Worm (Caenorhabditis elegans) whole organism, L1 larva: ENCODE results near the gene piga-1.

Experiments used
- C04F5.9 ChIP-seq: sonication (generic microtip); optimal IDR thresholded peaks from 2 replicates; lab custom pipeline; 2016; ENCODE audit warnings: missing genetic modification characterization, missing compliant biosample characterization
- F16B12.6 ChIP-seq: fragments of 150-350 bp; optimal IDR thresholded peaks from 2 replicates; lab custom pipeline; 2014; ENCODE audit warnings: missing biosample characterization, missing genetic modification characterization
- Y116A8C.19 ChIP-seq: sonication (generic microtip); optimal IDR thresholded peaks from 2 replicates; lab custom pipeline; 2016; ENCODE audit warnings: missing compliant biosample characterization, missing genetic modification characterization, borderline replicate concordance
- aly-2 ChIP-seq: fragments of 150-350 bp; optimal IDR thresholded peaks from 2 replicates; lab custom pipeline; 2014; ENCODE audit warnings: missing biosample characterization, missing genetic modification characterization
- blmp-1 ChIP-seq: fragments of 150-350 bp; optimal IDR thresholded peaks from 2 replicates; lab custom pipeline; 2014; ENCODE audit warnings: missing biosample characterization, missing genetic modification characterization
- ceh-8 ChIP-seq: fragments of 200-800 bp; sonication (Bioruptor generic); optimal IDR thresholded peaks from 2 replicates; lab custom pipeline; 2018; ENCODE audit warnings: mild to moderate bottlenecking, missing genetic modification characterization, moderate library complexity, missing compliant biosample characterization
- dpl-1 ChIP-seq, 3 experiments: fragments of 150-350 bp in 2 of 3; sonication (generic microtip) in 1 of 3; optimal IDR thresholded peaks; 2 replicates each; lab custom pipeline; 2014 to 2017; ENCODE audit warnings: missing biosample characterization in 3 of 3, missing genetic modification characterization in 3 of 3, missing genetic modification reagents in 3 of 3
- dsc-1 ChIP-seq: sonication (generic microtip); optimal IDR thresholded peaks from 2 replicates; lab custom pipeline; 2016; ENCODE audit warnings: mild to moderate bottlenecking, missing genetic modification characterization, missing compliant biosample characterization
- efl-1 ChIP-seq, 4 experiments: fragments of 150-350 bp; optimal IDR thresholded peaks in 3 of 4; peaks in 1 of 4; 1 replicate in 1 of 4; 2 replicates in 3 of 4; lab custom pipeline; 2014; ENCODE audit warnings: missing biosample characterization in 2 of 4, missing genetic modification characterization in 2 of 4, missing genetic modification reagents in 2 of 4
- egl-27 ChIP-seq, 2 experiments: fragments of 150-350 bp in 1 of 2; sonication (generic microtip); optimal IDR thresholded peaks; 3 replicates each; lab custom pipeline; 2017 to 2018; ENCODE audit warnings: missing biosample characterization in 2 of 2, missing genetic modification characterization in 2 of 2, missing genetic modification reagents in 2 of 2
- elt-3 ChIP-seq, 6 experiments: fragments of 150-350 bp in 1 of 6; sonication (generic microtip); optimal IDR thresholded peaks; 2 replicates each; lab custom pipeline; 2017 to 2018; ENCODE audit warnings: missing biosample characterization in 6 of 6, missing genetic modification characterization in 6 of 6, inconsistent platforms in 1 of 6
- ets-5 ChIP-seq: fragments of 200-800 bp; sonication (Bioruptor generic); IDR thresholded peaks from 2 replicates; pipeline ENCODE4 v1.3.6; 2022; ENCODE audit warnings: missing genetic modification characterization, missing compliant biosample characterization
- fkh-4 ChIP-seq: sonication (generic microtip); optimal IDR thresholded peaks from 2 replicates; lab custom pipeline; 2016; ENCODE audit warnings: missing compliant biosample characterization, missing genetic modification characterization, borderline replicate concordance
- grh-1 ChIP-seq: fragments of 200-800 bp; sonication (Bioruptor generic); IDR thresholded peaks from 2 replicates; pipeline ENCODE4 v1.3.6; 2022; ENCODE audit warnings: missing genetic modification reagents, missing genetic modification characterization, missing compliant biosample characterization
- lin-13 ChIP-seq: fragments of 150-350 bp; optimal IDR thresholded peaks from 2 replicates; lab custom pipeline; 2014; ENCODE audit warnings: missing biosample characterization, missing genetic modification reagents, missing genetic modification characterization
- lin-14 ChIP-seq: fragments of 200-800 bp; sonication (Bioruptor generic); optimal IDR thresholded peaks from 2 replicates; lab custom pipeline; 2018; ENCODE audit warnings: mild to moderate bottlenecking, missing genetic modification characterization, moderate library complexity, missing compliant biosample characterization
- lin-15B ChIP-seq: fragments of 150-350 bp; sonication (generic microtip); optimal IDR thresholded peaks from 3 replicates; lab custom pipeline; 2014; ENCODE audit warnings: missing biosample characterization, missing genetic modification characterization
- lin-39 ChIP-seq: fragments of 150-350 bp; optimal IDR thresholded peaks from 2 replicates; lab custom pipeline; 2014; ENCODE audit warnings: missing biosample characterization, missing genetic modification reagents, missing genetic modification characterization
- lsy-2 ChIP-seq, 2 experiments: fragments of 150-350 bp; optimal IDR thresholded peaks; 2 replicates each; lab custom pipeline; 2014; ENCODE audit warnings: missing biosample characterization in 2 of 2, missing genetic modification characterization in 2 of 2
- mab-9 ChIP-seq: fragments of 200-800 bp; sonication (Bioruptor generic); IDR thresholded peaks from 2 replicates; pipeline ENCODE4 v1.3.6; 2022; ENCODE audit warnings: missing genetic modification reagents, missing genetic modification characterization, missing compliant biosample characterization
- mdl-1 ChIP-seq, 2 experiments: fragments of 150-350 bp; optimal IDR thresholded peaks; 2 replicates each; lab custom pipeline; 2014 to 2017; ENCODE audit warnings: missing biosample characterization in 2 of 2, missing genetic modification characterization in 2 of 2, inconsistent platforms in 1 of 2
- mef-2 ChIP-seq: fragments of 150-350 bp; optimal IDR thresholded peaks from 2 replicates; lab custom pipeline; 2014; ENCODE audit warnings: missing biosample characterization, missing genetic modification characterization
- mep-1 ChIP-seq: fragments of 150-350 bp; optimal IDR thresholded peaks from 2 replicates; lab custom pipeline; 2014; ENCODE audit warnings: missing biosample characterization, missing genetic modification characterization
- nhr-19 ChIP-seq: fragments of 200-800 bp; sonication (Bioruptor generic); conservative IDR thresholded peaks from 2 replicates; pipeline ENCODE4 v1.3.6; 2022; ENCODE audit warnings: missing genetic modification characterization, missing compliant biosample characterization
- nhr-20 ChIP-seq: sonication (generic microtip); optimal IDR thresholded peaks from 2 replicates; lab custom pipeline; 2016; ENCODE audit warnings: mild to moderate bottlenecking, missing genetic modification characterization, missing compliant biosample characterization
- nhr-28 ChIP-seq: fragments of 150-350 bp; optimal IDR thresholded peaks from 2 replicates; lab custom pipeline; 2014; ENCODE audit warnings: missing biosample characterization, missing genetic modification characterization
- nhr-47 ChIP-seq: sonication (generic microtip); optimal IDR thresholded peaks from 2 replicates; lab custom pipeline; 2016; ENCODE audit warnings: mild to moderate bottlenecking, missing genetic modification characterization, moderate library complexity, missing compliant biosample characterization
- nhr-71 ChIP-seq: sonication (generic microtip); optimal IDR thresholded peaks from 2 replicates; lab custom pipeline; 2016; ENCODE audit warnings: mild to moderate bottlenecking, missing genetic modification characterization, moderate library complexity, missing compliant biosample characterization
- nhr-77 ChIP-seq: fragments of 150-350 bp; optimal IDR thresholded peaks from 2 replicates; lab custom pipeline; 2014; ENCODE audit warnings: missing biosample characterization, missing genetic modification characterization
- nhr-84 ChIP-seq: sonication (generic microtip); optimal IDR thresholded peaks from 2 replicates; lab custom pipeline; 2017; ENCODE audit warnings: missing biosample characterization, missing genetic modification characterization
- nhr-85 ChIP-seq: sonication (generic microtip); peaks from one replicate; lab custom pipeline; 2016; ENCODE audit warnings: missing genetic modification characterization, inconsistent platforms, missing compliant biosample characterization
- nhr-90 ChIP-seq: sonication (generic microtip); optimal IDR thresholded peaks from 2 replicates; lab custom pipeline; 2016; ENCODE audit warnings: mild to moderate bottlenecking, missing genetic modification characterization, missing compliant biosample characterization; ENCODE audit not compliant: poor library complexity
- pag-3 ChIP-seq: sonication (generic microtip); optimal IDR thresholded peaks from 2 replicates; lab custom pipeline; 2017; ENCODE audit warnings: missing genetic modification characterization, mild to moderate bottlenecking, missing compliant biosample characterization, antibody characterized with exemption, borderline replicate concordance; ENCODE audit not compliant: insufficient read depth
- rnt-1 ChIP-seq: sonication (generic microtip); optimal IDR thresholded peaks from 2 replicates; lab custom pipeline; 2016; ENCODE audit warnings: mild to moderate bottlenecking, missing genetic modification characterization, moderate library complexity, missing compliant biosample characterization
- skn-1 ChIP-seq: fragments of 150-350 bp; optimal IDR thresholded peaks from 2 replicates; lab custom pipeline; 2014; ENCODE audit warnings: missing biosample characterization, missing genetic modification characterization
- sox-4 ChIP-seq: sonication (generic microtip); optimal IDR thresholded peaks from 2 replicates; lab custom pipeline; 2016; ENCODE audit warnings: missing genetic modification characterization, missing compliant biosample characterization
- sup-37 ChIP-seq: fragments of 200-800 bp; sonication (Bioruptor generic); optimal IDR thresholded peaks from 2 replicates; lab custom pipeline; 2018; ENCODE audit warnings: mild to moderate bottlenecking, missing genetic modification characterization, missing compliant biosample characterization
- tlp-1 ChIP-seq: fragments of 150-350 bp; optimal IDR thresholded peaks from 2 replicates; lab custom pipeline; 2014; ENCODE audit warnings: missing biosample characterization, missing genetic modification characterization
- unc-62 ChIP-seq: fragments of 150-350 bp; optimal IDR thresholded peaks from 2 replicates; lab custom pipeline; 2014; ENCODE audit warnings: missing biosample characterization, missing genetic modification reagents, missing genetic modification characterization
- unc-86 ChIP-seq: sonication (generic microtip); optimal IDR thresholded peaks from 2 replicates; lab custom pipeline; 2016; ENCODE audit warnings: missing genetic modification characterization, missing compliant biosample characterization
- unc-98 ChIP-seq: fragments of 200-800 bp; sonication (Bioruptor generic); IDR thresholded peaks from 2 replicates; pipeline ENCODE4 v1.3.6; 2022; ENCODE audit warnings: missing genetic modification characterization, missing compliant biosample characterization
- zag-1 ChIP-seq: fragments of 150-350 bp; optimal IDR thresholded peaks from 2 replicates; lab custom pipeline; 2014; ENCODE audit warnings: missing biosample characterization, missing genetic modification characterization
- zip-4 ChIP-seq: fragments of 200-800 bp; sonication (Bioruptor generic); optimal IDR thresholded peaks from 2 replicates; lab custom pipeline; 2018; ENCODE audit warnings: mild to moderate bottlenecking, missing genetic modification characterization, moderate library complexity, missing compliant biosample characterization

Gene piga-1

DNA sequence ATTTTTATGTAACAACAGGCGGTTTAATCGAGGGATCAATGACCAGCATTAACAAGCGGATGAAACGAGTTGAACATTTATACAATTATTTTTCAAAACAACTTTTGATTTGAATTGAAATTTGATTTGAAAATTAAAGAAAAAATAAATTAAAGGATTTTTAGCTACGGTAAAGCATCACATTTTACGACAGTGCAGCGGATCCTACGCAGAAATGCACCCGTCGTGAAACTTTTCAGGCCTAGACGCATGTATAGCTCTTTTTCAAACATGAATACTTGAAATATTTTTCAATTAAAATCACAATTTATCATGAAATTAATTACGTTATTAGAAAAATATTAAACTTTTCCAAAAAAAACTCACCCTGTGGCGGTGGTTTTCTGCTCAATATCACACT, 39.5 kb upstream of the piga-1 start:
- TF ChIP-seq skn-1 (tag; lab: Kevin White, UChicago) (no peak), grh-1 (no peak), aly-2 (tag; lab: Kevin White, UChicago) (no peak), Y116A8C.19 (tag; lab: Kevin White, UChicago) (no peak), nhr-20 (tag; lab: Kevin White, UChicago) (no peak), zip-4 (GFP tag; lab: Kevin White, UChicago) (no peak), mdl-1 (tag; optimal IDR thresholded peaks at IDR 0.05; lab: Kevin White, UChicago) (no peak), sox-4 (tag; lab: Kevin White, UChicago) (no peak), nhr-77 (tag; lab: Kevin White, UChicago) (no peak), lin-13 (GFP tag; lab: Kevin White, UChicago) (no peak), nhr-28 (tag; lab: Kevin White, UChicago) (no peak), dpl-1 (GFP tag; optimal IDR thresholded peaks at IDR 0.05; lab: Kevin White, UChicago) (peak in 1 of 3 experiments; percentile 20), nhr-84 (no peak), unc-62 (GFP tag; lab: Kevin White, UChicago) (no peak), elt-3 (tag; optimal IDR thresholded peaks at IDR 0.05; lab: Kevin White, UChicago) (no peak), fkh-4 (tag; lab: Kevin White, UChicago) (no peak), tlp-1 (tag; lab: Kevin White, UChicago) (no peak), unc-98 (GFP tag; lab: Robert Waterston, UW) (no peak), pag-3 (tag; lab: Kevin White, UChicago) (no peak), lin-14 (GFP tag; lab: Kevin White, UChicago) (no peak), nhr-85 (tag; lab: Kevin White, UChicago) (no peak), rnt-1 (no peak), F16B12.6 (tag; lab: Kevin White, UChicago) (peak; percentile 63), nhr-90 (tag; lab: Kevin White, UChicago) (no peak), lin-15B (tag; lab: Kevin White, UChicago) (no peak), blmp-1 (tag; lab: Kevin White, UChicago) (no peak), lin-39 (tag; lab: Kevin White, UChicago) (no peak), nhr-19 (GFP tag; lab: Robert Waterston, UW) (no peak), mef-2 (tag; lab: Kevin White, UChicago) (no peak), mep-1 (tag; lab: Kevin White, UChicago) (peak; percentile 3), ets-5 (GFP tag; lab: Robert Waterston, UW) (no peak), C04F5.9 (tag; lab: Kevin White, UChicago) (no peak), dsc-1 (no peak), ceh-8 (GFP tag; lab: Kevin White, UChicago) (no peak), efl-1 (optimal IDR thresholded peaks at IDR 0.05; lab: Kevin White, UChicago) (peak in 1 of 2 experiments; percentile 6), efl-1 (GFP tag; optimal IDR thresholded peaks at IDR 0.05 in 1 of 2; lab: Kevin White, UChicago) (no peak), zag-1 (tag; lab: Kevin White, UChicago) (no peak), lsy-2 (tag; optimal IDR thresholded peaks at IDR 0.05; lab: Kevin White, UChicago) (peak; percentile 67 to 81)

DNA sequence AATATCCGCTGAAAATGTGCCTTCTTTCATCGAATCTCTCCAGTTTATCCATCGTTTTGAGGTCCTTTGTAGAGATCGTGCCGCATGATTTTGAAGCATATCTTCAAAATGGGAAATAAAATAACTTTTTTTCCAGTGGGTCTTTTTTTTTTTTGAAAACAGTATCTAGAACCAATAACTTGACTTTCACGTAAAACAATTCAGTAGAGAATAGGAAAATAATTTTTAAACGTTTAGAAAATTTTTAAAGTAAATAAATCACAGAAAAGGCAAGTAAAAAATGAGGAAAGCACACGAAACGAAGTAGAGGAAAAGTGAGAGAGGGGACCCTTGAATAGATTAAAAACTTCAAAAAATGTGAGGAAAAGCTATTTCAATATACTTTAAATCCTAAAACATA, 37.3 kb upstream of the piga-1 start, which contains the start of gene chdh-1:
Gene chdh-1 (minus strand): TSS at position 101 of the 400 bp plus-strand sequence.
- no peak for TF ChIP-seq ceh-8 (GFP tag; lab: Kevin White, UChicago)
- no peak for TF ChIP-seq zip-4 (GFP tag; lab: Kevin White, UChicago)
- no peak for TF ChIP-seq sup-37 (GFP tag; lab: Kevin White, UChicago)
- TF ChIP-seq ets-5 (GFP tag; lab: Robert Waterston, UW): no peak
- no peak for TF ChIP-seq nhr-71 (tag; lab: Kevin White, UChicago)
- no peak for TF ChIP-seq unc-86 (tag; lab: Kevin White, UChicago)
- no peak for TF ChIP-seq nhr-47 (tag; lab: Kevin White, UChicago)
- no peak for TF ChIP-seq mab-9
- no peak for TF ChIP-seq mdl-1 (tag; optimal IDR thresholded peaks at IDR 0.05; lab: Kevin White, UChicago)
- TF ChIP-seq egl-27 (tag; optimal IDR thresholded peaks at IDR 0.05; lab: Kevin White, UChicago): no peak
